Fruit fly (Drosophila melanogaster) whole organism, embryonic: ENCODE results near the gene CG13313.

Source experiments
- Atf6 ChIP-seq: fragments of 200-800 bp; sonication (Bioruptor generic); IDR thresholded peaks from 2 replicates; pipeline ENCODE4 v1.3.6; 2022; ENCODE audit warnings: missing biosample characterization, missing genetic modification characterization
- CG1529 ChIP-seq: fragments of 200-800 bp; sonication (Bioruptor generic); optimal IDR thresholded peaks from 3 replicates; lab custom pipeline; 2018; ENCODE audit warnings: missing biosample characterization, missing genetic modification characterization
- CG16815 ChIP-seq: fragments of 200-800 bp; sonication (Bioruptor generic); optimal IDR thresholded peaks from 3 replicates; lab custom pipeline; 2017; ENCODE audit warnings: missing biosample characterization, mild to moderate bottlenecking, missing genetic modification characterization
- CG16863 ChIP-seq: fragments of 200-800 bp; sonication (Bioruptor generic); optimal IDR thresholded peaks from 3 replicates; lab custom pipeline; 2016; ENCODE audit warnings: missing biosample characterization, missing genetic modification characterization
- CG17359 ChIP-seq: fragments of 200-800 bp; sonication (Bioruptor generic); optimal IDR thresholded peaks from 3 replicates; lab custom pipeline; 2018; ENCODE audit warnings: missing biosample characterization, mild to moderate bottlenecking, missing genetic modification characterization, moderate library complexity
- CG18476 ChIP-seq: fragments of 200-800 bp; sonication (Bioruptor generic); optimal IDR thresholded peaks from 2 replicates; lab custom pipeline; 2016; ENCODE audit warnings: missing biosample characterization, mild to moderate bottlenecking, missing genetic modification characterization
- CG18764 ChIP-seq: fragments of 200-800 bp; sonication (Bioruptor generic); optimal IDR thresholded peaks from 3 replicates; lab custom pipeline; 2016; ENCODE audit warnings: missing biosample characterization, missing genetic modification characterization
- CG32532 ChIP-seq: fragments of 200-800 bp; sonication (Bioruptor generic); IDR thresholded peaks from 2 replicates; pipeline ENCODE4 v1.3.6; 2022; ENCODE audit warnings: missing biosample characterization, missing genetic modification characterization
- CG3995 ChIP-seq: fragments of 200-800 bp; sonication (Bioruptor generic); optimal IDR thresholded peaks from 3 replicates; lab custom pipeline; 2016; ENCODE audit warnings: missing biosample characterization, missing genetic modification characterization
- CG4424 ChIP-seq: fragments of 200-800 bp; sonication (Bioruptor generic); optimal IDR thresholded peaks from 3 replicates; lab custom pipeline; 2016; ENCODE audit warnings: missing biosample characterization, missing genetic modification characterization
- CG7556 ChIP-seq: fragments of 200-800 bp; sonication (Bioruptor generic); optimal IDR thresholded peaks from 2 replicates; lab custom pipeline; 2017; ENCODE audit warnings: missing biosample characterization, mild to moderate bottlenecking, missing genetic modification characterization
- CG7745 ChIP-seq: fragments of 200-800 bp; sonication (Bioruptor generic); optimal IDR thresholded peaks from 2 replicates; lab custom pipeline; 2018; ENCODE audit warnings: missing biosample characterization, mild to moderate bottlenecking, missing genetic modification characterization, moderate library complexity
- CG8388 ChIP-seq: fragments of 200-800 bp; sonication (Bioruptor generic); optimal IDR thresholded peaks from 2 replicates; lab custom pipeline; 2019; ENCODE audit warnings: missing biosample characterization, mild to moderate bottlenecking, missing genetic modification characterization, moderate library complexity
- CG9609 ChIP-seq: fragments of 200-800 bp; sonication (Bioruptor generic); optimal IDR thresholded peaks from 3 replicates; lab custom pipeline; 2016; ENCODE audit warnings: missing biosample characterization, missing genetic modification characterization
- CG9797 ChIP-seq: fragments of 200-800 bp; sonication (Bioruptor generic); optimal IDR thresholded peaks from 3 replicates; lab custom pipeline; 2018; ENCODE audit warnings: missing biosample characterization, mild to moderate bottlenecking, missing genetic modification characterization
- CG9817 ChIP-seq: fragments of 200-800 bp; sonication (Bioruptor generic); optimal IDR thresholded peaks from 2 replicates; lab custom pipeline; 2018; ENCODE audit warnings: missing biosample characterization, mild to moderate bottlenecking, missing genetic modification characterization, moderate library complexity
- CTCF ChIP-seq: fragments of 200-800 bp; sonication (Bioruptor generic); optimal IDR thresholded peaks from 2 replicates; lab custom pipeline; 2017; ENCODE audit warnings: missing biosample characterization, mild to moderate bottlenecking, missing genetic modification characterization, moderate library complexity
- Dbx ChIP-seq: fragments of 200-800 bp; sonication (Bioruptor generic); IDR thresholded peaks from 3 replicates; pipeline ENCODE4 v1.3.6; 2022; ENCODE audit warnings: missing biosample characterization, missing genetic modification characterization
- Gug ChIP-seq: fragments of 200-800 bp; sonication (Bioruptor generic); IDR thresholded peaks from 4 replicates; pipeline ENCODE4 v1.3.6; 2022; ENCODE audit warnings: missing biosample characterization, missing genetic modification characterization
- HmgZ ChIP-seq: fragments of 200-800 bp; sonication (Bioruptor generic); optimal IDR thresholded peaks from 2 replicates; lab custom pipeline; 2018; ENCODE audit warnings: missing biosample characterization, mild to moderate bottlenecking, missing genetic modification characterization
- Lhr ChIP-seq: fragments of 200-800 bp; sonication (Bioruptor generic); optimal IDR thresholded peaks from 3 replicates; lab custom pipeline; 2017; ENCODE audit warnings: mild to moderate bottlenecking, missing biosample characterization, missing genetic modification reagents, missing genetic modification characterization
- MBD-R2 ChIP-seq: fragments of 200-800 bp; sonication (Bioruptor generic); IDR thresholded peaks from 2 replicates; pipeline ENCODE4 v1.3.6; 2022; ENCODE audit warnings: missing biosample characterization, missing genetic modification characterization
- MESR4 ChIP-seq: fragments of 200-800 bp; sonication (Bioruptor generic); optimal IDR thresholded peaks from 2 replicates; lab custom pipeline; 2018; ENCODE audit warnings: missing biosample characterization, mild to moderate bottlenecking, missing genetic modification characterization, moderate library complexity
- NC2β ChIP-seq: fragments of 200-800 bp; sonication (Bioruptor generic); optimal IDR thresholded peaks from 2 replicates; lab custom pipeline; 2016; ENCODE audit warnings: missing biosample characterization, missing genetic modification characterization
- Six4 ChIP-seq: fragments of 200-800 bp; sonication (Bioruptor generic); optimal IDR thresholded peaks from 2 replicates; lab custom pipeline; 2016; ENCODE audit warnings: missing biosample characterization, missing genetic modification characterization
- Trl ChIP-seq, 3 experiments: fragments of >200 bp in 2 of 3; fragments of 200-800 bp in 1 of 3; sonication (Bioruptor generic) in 1 of 3; optimal IDR thresholded peaks; 2 replicates in 1 of 3; 3 replicates in 2 of 3; lab custom pipeline; 2016 to 2017; ENCODE audit warnings: missing biosample characterization in 1 of 3, missing genetic modification characterization in 1 of 3
- al ChIP-seq: fragments of 200-800 bp; sonication (Bioruptor generic); IDR thresholded peaks from 2 replicates; pipeline ENCODE4 v1.3.6; 2022; ENCODE audit warnings: missing biosample characterization, missing genetic modification characterization
- aop ChIP-seq: fragments of 200-800 bp; sonication (Bioruptor generic); IDR thresholded peaks from 2 replicates; pipeline ENCODE4 v1.3.6; 2022; ENCODE audit warnings: missing biosample characterization, missing genetic modification characterization
- bsh ChIP-seq, 2 experiments: fragments of 200-800 bp; sonication (Bioruptor generic); optimal IDR thresholded peaks; 2 replicates each; lab custom pipeline; 2017 to 2018; ENCODE audit warnings: mild to moderate bottlenecking in 2 of 2, missing biosample characterization in 2 of 2, missing genetic modification characterization in 2 of 2, moderate library complexity in 1 of 2
- chif ChIP-seq, 2 experiments: fragments of 200-800 bp; sonication (Bioruptor generic); optimal IDR thresholded peaks; 3 replicates each; lab custom pipeline; 2016; ENCODE audit warnings: missing biosample characterization in 2 of 2, missing genetic modification characterization in 2 of 2
- chinmo ChIP-seq: fragments of 200-800 bp; sonication (Bioruptor generic); IDR thresholded peaks from 4 replicates; pipeline ENCODE4 v1.3.6; 2022; ENCODE audit warnings: missing biosample characterization, missing genetic modification characterization; ENCODE audit not compliant: partially characterized antibody
- crol ChIP-seq: fragments of 200-800 bp; sonication (Bioruptor generic); IDR thresholded peaks from 2 replicates; pipeline ENCODE4 v1.3.6; 2022; ENCODE audit warnings: missing biosample characterization, missing genetic modification characterization
- disco-r ChIP-seq: fragments of 200-800 bp; sonication (Bioruptor generic); optimal IDR thresholded peaks from 2 replicates; lab custom pipeline; 2016; ENCODE audit warnings: missing biosample characterization, missing genetic modification characterization
- fd3F ChIP-seq: fragments of 200-800 bp; sonication (Bioruptor generic); optimal IDR thresholded peaks from 2 replicates; lab custom pipeline; 2018; ENCODE audit warnings: missing biosample characterization, mild to moderate bottlenecking, missing genetic modification characterization, moderate library complexity
- insv ChIP-seq, 2 experiments: fragments of 200-800 bp; sonication (Bioruptor generic); optimal IDR thresholded peaks; 3 replicates each; lab custom pipeline; 2016 to 2018; ENCODE audit warnings: missing biosample characterization in 2 of 2, missing genetic modification characterization in 2 of 2
- jigr1 ChIP-seq: fragments of 200-800 bp; sonication (Bioruptor generic); IDR thresholded peaks from 3 replicates; pipeline ENCODE4 v1.3.6; 2022; ENCODE audit warnings: missing biosample characterization, missing genetic modification characterization
- jumu ChIP-seq: fragments of 200-800 bp; sonication (Bioruptor generic); optimal IDR thresholded peaks from 3 replicates; lab custom pipeline; 2016; ENCODE audit warnings: missing biosample characterization, missing genetic modification characterization
- nerfin-2 ChIP-seq: fragments of 200-800 bp; sonication (Bioruptor generic); IDR thresholded peaks from 2 replicates; pipeline ENCODE4 v1.3.6; 2022; ENCODE audit warnings: missing biosample characterization, missing genetic modification characterization; ENCODE audit not compliant: partially characterized antibody
- pfk ChIP-seq: fragments of 200-800 bp; sonication (Bioruptor generic); optimal IDR thresholded peaks from 2 replicates; lab custom pipeline; 2018; ENCODE audit warnings: missing biosample characterization, mild to moderate bottlenecking, missing genetic modification characterization, moderate library complexity
- ranshi ChIP-seq: fragments of 200-800 bp; sonication (Bioruptor generic); IDR thresholded peaks from 2 replicates; pipeline ENCODE4 v1.3.6; 2022; ENCODE audit warnings: missing biosample characterization, missing genetic modification characterization
- row ChIP-seq: fragments of 200-800 bp; sonication (Bioruptor generic); IDR thresholded peaks from 3 replicates; pipeline ENCODE4 v1.3.6; 2022; ENCODE audit warnings: missing biosample characterization, missing genetic modification characterization
- slp2 ChIP-seq: fragments of 200-800 bp; sonication (Bioruptor generic); optimal IDR thresholded peaks from 2 replicates; lab custom pipeline; 2016; ENCODE audit warnings: missing biosample characterization, missing genetic modification characterization
- tin ChIP-seq: fragments of 200-800 bp; sonication (Bioruptor generic); optimal IDR thresholded peaks from 3 replicates; lab custom pipeline; 2016; ENCODE audit warnings: missing biosample characterization, missing genetic modification characterization
- zen2 ChIP-seq: fragments of 200-800 bp; sonication (Bioruptor generic); IDR thresholded peaks from 3 replicates; pipeline ENCODE4 v1.3.6; 2022; ENCODE audit warnings: missing biosample characterization, missing genetic modification characterization; ENCODE audit not compliant: partially characterized antibody
- zfh2 ChIP-seq: fragments of 200-800 bp; sonication (Bioruptor generic); optimal IDR thresholded peaks from 2 replicates; lab custom pipeline; 2016; ENCODE audit warnings: missing biosample characterization, missing genetic modification characterization

Gene CG13313

DNA sequence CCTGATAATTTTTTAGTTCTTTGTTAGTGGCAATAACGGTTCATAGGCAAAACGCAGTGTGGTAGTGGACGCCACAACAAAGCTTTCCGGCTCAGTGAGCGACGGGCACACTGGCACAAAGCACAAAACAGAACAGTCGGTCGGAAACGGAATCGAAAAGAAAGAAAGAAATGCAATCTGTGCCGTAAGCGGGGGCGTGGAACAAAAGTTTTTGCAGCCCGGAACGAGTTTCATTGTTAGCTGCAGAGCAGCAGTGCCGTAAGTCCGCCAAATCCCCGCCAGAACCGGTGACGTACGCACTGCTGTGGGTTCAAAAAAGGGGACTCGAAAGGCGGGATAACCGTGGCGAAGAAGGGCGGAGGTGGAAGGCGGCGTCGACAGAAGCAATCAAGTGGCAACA is 9.8 kb downstream of the CG13313 start, which contains the start of gene CG5026 (continued):
- TF ChIP-seq ranshi (GFP tag; lab: Robert Waterston, UW) (no peak), row (GFP tag; lab: Robert Waterston, UW) (peak; percentile 34; the same call in 1 of the 3 replicates), CTCF (GFP tag; lab: Kevin White, UChicago) (peak; percentile 13), aop (GFP tag; lab: Robert Waterston, UW) (no peak), crol (GFP tag; lab: Robert Waterston, UW) (peak; percentile 63; the same call in 1 of the 2 replicates), Dbx (GFP tag; lab: Robert Waterston, UW) (0 out of 3 replicates have a peak, but pooled peaks have one; percentile 26)
- TF ChIP-seq, all 482 proteins: peak for 50

dm6 chr3L:8974478-8975477 is 16.1 kb downstream of the CG13313 start, which contains the start of the genes pix and Srp68:
Gene pix, minus strand, starts transcription at chr3L:8974765.
Gene Srp68, plus strand, starts transcription at chr3L:8975046.
- peak; percentile 74 for TF ChIP-seq CG4424
- peak; percentile 38; the same call in 1 of the 2 replicates for TF ChIP-seq ranshi (GFP tag; lab: Robert Waterston, UW)
- peak in 1 of 2 experiments; percentile 9 for TF ChIP-seq insv (GFP tag; optimal IDR thresholded peaks at IDR 0.05; lab: Kevin White, UChicago)
- peak in 1 of 2 experiments; percentile 36 for TF ChIP-seq bsh (GFP tag; optimal IDR thresholded peaks at IDR 0.05; lab: Kevin White, UChicago)
- TF ChIP-seq al (GFP tag; lab: Robert Waterston, UW), result peak; percentile 43
- TF ChIP-seq CG7745 (tag; lab: Kevin White, UChicago), result no peak
- peak; percentile 57 for TF ChIP-seq tin
- TF ChIP-seq CG3995 (GFP tag; lab: Kevin White, UChicago), result peak; percentile 26
- peak; percentile 43 for TF ChIP-seq fd3F (GFP tag; lab: Kevin White, UChicago)
- 0 out of 2 replicates have a peak, but pooled peaks have one; percentile 29 for TF ChIP-seq CG32532 (GFP tag; lab: Robert Waterston, UW)
- TF ChIP-seq CG9817 (tag; lab: Kevin White, UChicago), result peak; percentile 66
- TF ChIP-seq Trl (optimal IDR thresholded peaks at IDR 0.05; lab: Kevin White, UChicago), result no peak
- peak; percentile 51 for TF ChIP-seq Trl (GFP tag; optimal IDR thresholded peaks at IDR 0.05; lab: Kevin White, UChicago)
- TF ChIP-seq MBD-R2 (GFP tag; lab: Robert Waterston, UW), result peak; percentile 72
- TF ChIP-seq Gug (GFP tag; lab: Robert Waterston, UW), result no peak
- peak; percentile 36; the same call in 1 of the 3 replicates for TF ChIP-seq zen2
- TF ChIP-seq Lhr (GFP tag; lab: Kevin White, UChicago), result peak; percentile 43
- TF ChIP-seq CG16863 (GFP tag; lab: Kevin White, UChicago), result peak; percentile 10
- peak; percentile 47 for TF ChIP-seq CG16815 (GFP tag; lab: Kevin White, UChicago)
- no peak for TF ChIP-seq chinmo (GFP tag; lab: Robert Waterston, UW)
- TF ChIP-seq CG8388 (GFP tag; lab: Kevin White, UChicago), result no peak
- peak; percentile 45 for TF ChIP-seq CG7556 (GFP tag; lab: Kevin White, UChicago)
- TF ChIP-seq chif (GFP tag; optimal IDR thresholded peaks at IDR 0.05; lab: Kevin White, UChicago), result peak; percentile 13 to 47
- TF ChIP-seq CG18476, result peak; percentile 40
- TF ChIP-seq MESR4 (GFP tag; lab: Kevin White, UChicago), result peak; percentile 93
- TF ChIP-seq Atf6 (GFP tag; lab: Robert Waterston, UW), result no peak
- TF ChIP-seq Six4, result peak; percentile 15
- TF ChIP-seq jigr1 (GFP tag; lab: Robert Waterston, UW), result no peak
- peak; percentile 30 for TF ChIP-seq CG9797 (GFP tag; lab: Kevin White, UChicago)
- peak; percentile 16 for TF ChIP-seq jumu (GFP tag; lab: Kevin White, UChicago)
- TF ChIP-seq CG1529 (GFP tag; lab: Kevin White, UChicago), result peak; percentile 55
- TF ChIP-seq CG17359 (tag; lab: Kevin White, UChicago), result peak; percentile 27
- TF ChIP-seq NC2β (GFP tag; lab: Kevin White, UChicago), result peak; percentile 31
- TF ChIP-seq zfh2 (GFP tag; lab: Kevin White, UChicago), result peak; percentile 55
- TF ChIP-seq pfk (GFP tag; lab: Kevin White, UChicago), result no peak
- peak; percentile 7 for TF ChIP-seq disco-r (GFP tag; lab: Kevin White, UChicago)
- peak; percentile 28 for TF ChIP-seq slp2 (GFP tag; lab: Kevin White, UChicago)
- TF ChIP-seq CG18764 (GFP tag; lab: Kevin White, UChicago), result peak; percentile 31
- TF ChIP-seq nerfin-2, result peak; percentile 45; the same call in 1 of the 2 replicates
- TF ChIP-seq HmgZ (tag; lab: Kevin White, UChicago), result peak; percentile 43
- TF ChIP-seq CG9609, result peak; percentile 33
